Worm (Caenorhabditis elegans) whole organism, L4/young adult: ENCODE results near the gene T05B11.4.

Experiments
- W03F9.2 ChIP-seq: fragments of 150-350 bp; optimal IDR thresholded peaks from 2 replicates; lab custom pipeline; 2014; ENCODE audit warnings: missing biosample characterization, missing genetic modification characterization
- him-1 ChIP-seq: sonication (generic microtip); optimal IDR thresholded peaks from 2 replicates; lab custom pipeline; 2016; ENCODE audit warnings: missing genotype, missing genetic modification reagents, missing genetic modification characterization, missing compliant biosample characterization

DNA sequence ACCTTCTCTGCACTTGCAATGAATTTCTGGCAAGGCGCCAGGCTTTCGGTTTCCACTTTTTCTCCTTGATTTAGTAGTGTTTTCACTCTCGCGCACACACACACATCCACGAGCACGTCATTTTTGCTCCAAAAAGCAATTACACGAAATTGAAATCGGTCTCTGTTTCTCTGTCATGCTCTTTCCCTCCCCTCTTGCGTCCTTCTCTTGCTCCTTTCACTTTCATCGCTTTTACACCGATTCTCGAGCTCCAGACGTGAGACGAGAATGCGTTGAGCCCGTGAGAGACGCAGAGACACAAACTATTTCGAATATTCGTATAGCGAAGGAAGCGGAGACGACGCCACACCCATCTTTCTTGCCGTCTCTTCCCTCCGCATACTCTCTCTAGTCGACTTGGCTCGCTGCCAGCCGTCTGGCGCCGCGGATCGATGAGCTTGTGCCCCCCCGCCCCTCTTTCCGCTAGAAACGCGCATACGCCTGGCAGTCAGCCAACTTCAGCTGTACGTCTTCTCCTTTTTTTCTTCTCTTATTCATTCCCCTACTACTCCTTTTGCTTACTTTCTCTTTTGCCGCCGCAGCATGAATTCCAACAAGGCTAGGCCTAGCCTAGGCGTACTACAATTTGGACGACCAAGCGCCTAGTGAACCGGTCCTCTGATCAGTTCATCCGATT is 26.3 kb downstream of the T05B11.4 start:
- TF ChIP-seq him-1 (peak; percentile 87), W03F9.2 (no peak)
